Fruit fly (Drosophila melanogaster): ENCODE results near the gene CG5790.

The CG5790 gene

dm6 chr2L:18325120-18325581 lies 30.5 kb downstream of the CG5790 start:
- TF ChIP-seq EcR (GFP tag; optimal IDR thresholded peaks at IDR 0.05): no peak
- TF ChIP-seq psq (optimal IDR thresholded peaks at IDR 0.05): no peak
- TF ChIP-seq pan (optimal IDR thresholded peaks at IDR 0.05): no peak
- TF ChIP-seq CG8478 (optimal IDR thresholded peaks at IDR 0.05): no peak

dm6 chr2L:18327007-18327406 lies 32.4 kb downstream of the CG5790 start:
- no peak for TF ChIP-seq usp (GFP tag; optimal IDR thresholded peaks at IDR 0.05)
- no peak for TF ChIP-seq EcR (GFP tag; optimal IDR thresholded peaks at IDR 0.05)
- no peak for TF ChIP-seq pan (optimal IDR thresholded peaks at IDR 0.05)
- no peak for TF ChIP-seq psq (optimal IDR thresholded peaks at IDR 0.05)
- no peak for TF ChIP-seq CG8478 (optimal IDR thresholded peaks at IDR 0.05)
- TF ChIP-seq Dll (optimal IDR thresholded peaks at IDR 0.05): no peak

- TF ChIP-seq psq (optimal IDR thresholded peaks at IDR 0.05): no peak
- TF ChIP-seq Dll (optimal IDR thresholded peaks at IDR 0.05): no peak
These were observed 33.0 kb downstream of the CG5790 start for dm6 chr2L:18327592-18328078.

- no peak for TF ChIP-seq CG8478 (optimal IDR thresholded peaks at IDR 0.05)
- TF ChIP-seq Dll (optimal IDR thresholded peaks at IDR 0.05): no peak
- no peak for TF ChIP-seq pan (optimal IDR thresholded peaks at IDR 0.05)
- TF ChIP-seq usp (GFP tag; optimal IDR thresholded peaks at IDR 0.05): no peak
- TF ChIP-seq psq (optimal IDR thresholded peaks at IDR 0.05): no peak
- no peak for TF ChIP-seq EcR (GFP tag; optimal IDR thresholded peaks at IDR 0.05)
These were observed 34.1 kb downstream of the CG5790 start for dm6 chr2L:18328737-18329136.

dm6 chr2L:18331612-18332011 lies 37.0 kb downstream of the CG5790 start:
- no peak for TF ChIP-seq Dll (optimal IDR thresholded peaks at IDR 0.05)
- no peak for TF ChIP-seq EcR (GFP tag; optimal IDR thresholded peaks at IDR 0.05)
- TF ChIP-seq psq (optimal IDR thresholded peaks at IDR 0.05): no peak
- TF ChIP-seq usp (GFP tag; optimal IDR thresholded peaks at IDR 0.05): no peak
- no peak for TF ChIP-seq CG8478 (optimal IDR thresholded peaks at IDR 0.05)
- TF ChIP-seq pan (optimal IDR thresholded peaks at IDR 0.05): no peak

- no peak for TF ChIP-seq Dll (optimal IDR thresholded peaks at IDR 0.05)
These were observed 39.3 kb downstream of the CG5790 start for dm6 chr2L:18333831-18334437.

- TF ChIP-seq pan (optimal IDR thresholded peaks at IDR 0.05): no peak
- TF ChIP-seq EcR (GFP tag; optimal IDR thresholded peaks at IDR 0.05): no peak
- TF ChIP-seq psq (optimal IDR thresholded peaks at IDR 0.05): no peak
- TF ChIP-seq Dll (optimal IDR thresholded peaks at IDR 0.05): no peak
- no peak for TF ChIP-seq CG8478 (optimal IDR thresholded peaks at IDR 0.05)
- TF ChIP-seq usp (GFP tag; optimal IDR thresholded peaks at IDR 0.05): no peak
These were observed 41.0 kb downstream of the CG5790 start for dm6 chr2L:18335641-18336040.

dm6 chr2L:18336531-18336930 lies 41.9 kb downstream of the CG5790 start:
- no peak for TF ChIP-seq Dll (optimal IDR thresholded peaks at IDR 0.05)
- no peak for TF ChIP-seq psq (optimal IDR thresholded peaks at IDR 0.05)
- no peak for TF ChIP-seq pan (optimal IDR thresholded peaks at IDR 0.05)
- TF ChIP-seq usp (GFP tag; optimal IDR thresholded peaks at IDR 0.05): no peak
- no peak for TF ChIP-seq CG8478 (optimal IDR thresholded peaks at IDR 0.05)
- no peak for TF ChIP-seq EcR (GFP tag; optimal IDR thresholded peaks at IDR 0.05)

dm6 chr2L:18340921-18341320 lies 46.3 kb downstream of the CG5790 start:
- no peak for TF ChIP-seq psq (optimal IDR thresholded peaks at IDR 0.05)
- no peak for TF ChIP-seq pan (optimal IDR thresholded peaks at IDR 0.05)
- TF ChIP-seq Dll (optimal IDR thresholded peaks at IDR 0.05): no peak
- no peak for TF ChIP-seq CG8478 (optimal IDR thresholded peaks at IDR 0.05)
- TF ChIP-seq usp (GFP tag; optimal IDR thresholded peaks at IDR 0.05): no peak
- TF ChIP-seq EcR (GFP tag; optimal IDR thresholded peaks at IDR 0.05): no peak

dm6 chr2L:18344343-18344742 lies 49.7 kb downstream of the CG5790 start:
- no peak for TF ChIP-seq usp (GFP tag; optimal IDR thresholded peaks at IDR 0.05)

dm6 chr2L:18345194-18345593 lies 50.6 kb downstream of the CG5790 start:
- TF ChIP-seq CG8478 (optimal IDR thresholded peaks at IDR 0.05): no peak
- TF ChIP-seq EcR (GFP tag; optimal IDR thresholded peaks at IDR 0.05): no peak
- TF ChIP-seq usp (GFP tag; optimal IDR thresholded peaks at IDR 0.05): no peak
- TF ChIP-seq Dll (optimal IDR thresholded peaks at IDR 0.05): no peak
- TF ChIP-seq pan (optimal IDR thresholded peaks at IDR 0.05): no peak
- no peak for TF ChIP-seq psq (optimal IDR thresholded peaks at IDR 0.05)

Measured in whole organism.